Worm (Caenorhabditis elegans) whole organism, early embryonic: ENCODE data around the gene dhs-30.

ENCODE experiments used
- B0310.2 ChIP-seq: sonication (generic microtip); optimal IDR thresholded peaks from 2 replicates; lab custom pipeline; 2016; ENCODE audit warnings: mild to moderate bottlenecking, missing genetic modification characterization, missing compliant biosample characterization
- ama-1 ChIP-seq: fragments of 150-350 bp; optimal IDR thresholded peaks from 2 replicates; lab custom pipeline; 2014
- ceh-36 ChIP-seq: sonication (generic microtip); optimal IDR thresholded peaks from 2 replicates; lab custom pipeline; 2016; ENCODE audit warnings: missing genetic modification characterization, inconsistent platforms, missing compliant biosample characterization
- ets-7 ChIP-seq: sonication (generic microtip); optimal IDR thresholded peaks from 2 replicates; lab custom pipeline; 2016; ENCODE audit warnings: missing genotype, missing genetic modification characterization, missing compliant biosample characterization
- flt-1 ChIP-seq: fragments of 200-800 bp; sonication (Bioruptor generic); IDR thresholded peaks from 2 replicates; pipeline ENCODE4 v1.3.6; 2022; ENCODE audit warnings: missing genetic modification characterization, missing compliant biosample characterization
- hmg-4 ChIP-seq: fragments of 200-800 bp; sonication (Bioruptor generic); optimal IDR thresholded peaks from 2 replicates; lab custom pipeline; 2018; ENCODE audit warnings: mild to moderate bottlenecking, missing genetic modification characterization, missing compliant biosample characterization
- sea-1 ChIP-seq: fragments of 200-800 bp; sonication (Bioruptor generic); conservative IDR thresholded peaks from 2 replicates; pipeline ENCODE4 v1.3.6; 2022; ENCODE audit warnings: missing genetic modification characterization, missing compliant biosample characterization
- tra-4 ChIP-seq: sonication (generic microtip); optimal IDR thresholded peaks from 2 replicates; lab custom pipeline; 2017; ENCODE audit warnings: missing genetic modification characterization, missing compliant biosample characterization

DNA sequence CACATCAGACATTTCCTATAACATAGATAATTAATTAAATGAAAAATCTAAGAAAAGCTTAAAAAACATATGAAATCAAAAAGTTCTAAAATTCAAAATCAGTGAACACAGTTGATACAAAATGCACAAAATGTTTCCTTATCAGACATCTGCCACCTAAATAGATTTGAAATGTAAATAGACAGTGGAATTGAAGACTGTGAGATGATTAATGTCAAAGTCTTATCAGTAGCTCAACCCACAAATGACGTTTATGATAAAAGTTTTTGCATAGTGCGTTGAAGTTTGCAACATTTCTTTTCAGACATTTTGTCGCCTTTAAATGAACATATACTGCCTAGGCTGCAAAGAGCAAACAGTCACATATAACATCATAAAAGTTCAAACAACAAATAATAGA, 21.1 kb upstream of the dhs-30 start, which contains the start of gene Y40C7B.4:
- TF ChIP-seq sea-1 (GFP tag; lab: Robert Waterston, UW): no peak
- no peak for TF ChIP-seq flt-1
- no peak for TF ChIP-seq ama-1
- no peak for TF ChIP-seq ceh-36 (tag; lab: Kevin White, UChicago)
- TF ChIP-seq tra-4 (tag; lab: Kevin White, UChicago): no peak
- TF ChIP-seq hmg-4: no peak
- no peak for TF ChIP-seq ets-7 (tag; lab: Kevin White, UChicago)
- TF ChIP-seq B0310.2 (tag; lab: Kevin White, UChicago): no peak
